Fruit fly (Drosophila melanogaster): ENCODE data around the gene AP-1gamma.

The AP-1gamma gene

dm6 chrX:9163645-9164509 is 55.4 kb downstream of the AP-1gamma start:
- TF ChIP-seq Sin3A (optimal IDR thresholded peaks at IDR 0.05) (no peak), insv (optimal IDR thresholded peaks at IDR 0.05) (no peak), Myc (optimal IDR thresholded peaks at IDR 0.05) (no peak), h (optimal IDR thresholded peaks at IDR 0.05) (no peak), psq (optimal IDR thresholded peaks at IDR 0.05) (no peak), ttk (optimal IDR thresholded peaks at IDR 0.05) (no peak)

dm6 chrX:9164510-9165506 is 56.3 kb downstream of the AP-1gamma start:
- TF ChIP-seq insv (optimal IDR thresholded peaks at IDR 0.05): no peak
- TF ChIP-seq psq (optimal IDR thresholded peaks at IDR 0.05): no peak
- no peak for TF ChIP-seq Sin3A (optimal IDR thresholded peaks at IDR 0.05)
- TF ChIP-seq Myc (optimal IDR thresholded peaks at IDR 0.05): no peak
- no peak for TF ChIP-seq h (optimal IDR thresholded peaks at IDR 0.05)
- no peak for TF ChIP-seq ttk (optimal IDR thresholded peaks at IDR 0.05)
